Fruit fly (Drosophila melanogaster) S2 (cell line): ENCODE measurements around the gene Lk.

Source experiments
- CG8478 ChIP-seq: fragments of >200 bp; optimal IDR thresholded peaks from 2 replicates; lab custom pipeline; 2018
- CTCF ChIP-seq, 2 experiments: fragments of >200 bp; optimal IDR thresholded peaks; 2 replicates each; lab custom pipeline; 2018

DNA sequence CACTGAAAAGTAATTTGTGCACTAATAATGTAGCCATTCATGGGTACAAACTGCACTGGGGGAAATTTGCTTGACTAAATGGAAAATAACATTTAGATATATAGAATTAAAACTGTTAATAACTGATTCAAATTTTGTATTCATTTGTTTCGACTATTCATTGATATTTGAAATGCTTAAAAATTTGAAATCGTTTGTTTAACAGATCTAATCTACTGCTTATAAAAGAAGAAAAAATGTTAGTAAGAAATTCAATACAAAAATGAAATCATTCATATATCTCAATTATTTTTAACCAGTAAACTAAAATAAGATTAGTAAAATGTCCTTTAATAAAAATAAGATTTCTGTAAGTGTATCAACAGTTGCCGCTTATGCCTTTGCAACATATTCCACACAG, 15.4 kb upstream of the Lk start:
- TF ChIP-seq CTCF (optimal IDR thresholded peaks at IDR 0.05; lab: Kevin White, UChicago), result no peak
- no peak for TF ChIP-seq CG8478 (lab: Kevin White, UChicago)
